Fruit fly (Drosophila melanogaster) S2 (cell line): ENCODE data around the gene mRpL30.

ENCODE experiments used
- CG8478 ChIP-seq: fragments of >200 bp; optimal IDR thresholded peaks from 2 replicates; lab custom pipeline; 2018
- CTCF ChIP-seq, 2 experiments: fragments of >200 bp; optimal IDR thresholded peaks; 2 replicates each; lab custom pipeline; 2018

dm6 chrX:4666650-4667360, 19.1 kb downstream of the mRpL30 start, which contains the start of gene CG3009:
- TF ChIP-seq CG8478 (lab: Kevin White, UChicago) (no peak), CTCF (optimal IDR thresholded peaks at IDR 0.05; lab: Kevin White, UChicago) (peak; percentile 36 to 59)
